Worm (Caenorhabditis elegans) whole organism, early embryonic: ENCODE data around the gene E02H4.6.

Experiments used
- ama-1 ChIP-seq: fragments of 150-350 bp; optimal IDR thresholded peaks from 2 replicates; lab custom pipeline; 2014
- tra-4 ChIP-seq: sonication (generic microtip); optimal IDR thresholded peaks from 2 replicates; lab custom pipeline; 2017; ENCODE audit warnings: missing genetic modification characterization, missing compliant biosample characterization

DNA sequence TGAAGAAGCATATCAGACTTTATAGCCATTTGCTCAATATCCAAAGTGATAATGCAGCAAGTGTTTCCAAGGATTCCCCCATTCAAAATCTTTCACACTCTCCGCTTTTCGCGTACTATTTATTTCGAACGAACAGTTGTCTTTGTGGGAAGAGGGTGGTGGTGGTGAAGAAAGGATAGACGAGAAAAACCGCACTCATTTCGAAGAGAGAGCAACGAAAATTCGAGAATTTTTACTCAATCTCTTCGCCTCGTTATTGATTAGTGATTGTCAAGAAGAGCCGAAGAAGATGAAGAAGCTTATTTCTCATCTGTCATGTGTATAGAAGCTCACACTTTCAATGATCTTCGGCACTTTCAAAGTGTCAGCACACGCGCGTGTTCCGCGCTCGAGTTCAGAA, 35.9 kb upstream of the E02H4.6 start:
- TF ChIP-seq ama-1 (no peak), tra-4 (tag; lab: Kevin White, UChicago) (no peak)
